Worm (Caenorhabditis elegans) whole organism, L4 larva: ENCODE results near the gene F53A3.1.

Experiments used
- D1046.2 ChIP-seq: fragments of 200-800 bp; sonication (Bioruptor generic); IDR thresholded peaks from 2 replicates; pipeline ENCODE4 v1.3.6; 2022; ENCODE audit warnings: missing genetic modification characterization, missing compliant biosample characterization
- F10B5.3 ChIP-seq: sonication (generic microtip); optimal IDR thresholded peaks from 2 replicates; lab custom pipeline; 2016; ENCODE audit warnings: mild to moderate bottlenecking, missing genetic modification characterization, missing compliant biosample characterization
- F44E2.7 ChIP-seq: fragments of 200-800 bp; sonication (Bioruptor generic); IDR thresholded peaks from 2 replicates; pipeline ENCODE4 v2.1.2; 2022; ENCODE audit warnings: missing genetic modification characterization, missing compliant biosample characterization
- Y5F2A.4 ChIP-seq: fragments of 200-800 bp; sonication (Bioruptor generic); optimal IDR thresholded peaks from 2 replicates; lab custom pipeline; 2018; ENCODE audit warnings: mild to moderate bottlenecking, missing genetic modification characterization, missing compliant biosample characterization
- ZK546.5 ChIP-seq, 2 experiments: sonication (generic microtip); optimal IDR thresholded peaks; 2 replicates each; lab custom pipeline; 2017; ENCODE audit warnings: missing biosample characterization in 2 of 2, missing genetic modification characterization in 2 of 2
- ama-1 ChIP-seq: fragments of 150-350 bp; optimal IDR thresholded peaks from 2 replicates; lab custom pipeline; 2014; ENCODE audit warnings: inconsistent platforms, mixed read lengths
- arid-1 ChIP-seq: fragments of 200-800 bp; sonication (Bioruptor generic); conservative IDR thresholded peaks from 2 replicates; pipeline ENCODE4 v1.3.6; 2022; ENCODE audit warnings: missing genetic modification reagents, missing genetic modification characterization, missing compliant biosample characterization
- ces-1 ChIP-seq: fragments of 150-350 bp; sonication (generic microtip); optimal IDR thresholded peaks from 4 replicates; lab custom pipeline; 2014; ENCODE audit warnings: missing biosample characterization, missing genetic modification reagents, missing genetic modification characterization
- daf-16 ChIP-seq, 3 experiments: sonication (generic microtip); optimal IDR thresholded peaks; 2 replicates each; lab custom pipeline; 2016 to 2017; ENCODE audit warnings: missing genetic modification characterization in 3 of 3, missing genetic modification reagents in 3 of 3, mild to moderate bottlenecking in 2 of 3, missing compliant biosample characterization in 2 of 3, missing biosample characterization in 1 of 3, moderate library complexity in 1 of 3
- dpl-1 ChIP-seq: fragments of 150-350 bp; optimal IDR thresholded peaks from 2 replicates; lab custom pipeline; 2014; ENCODE audit warnings: missing biosample characterization, missing genetic modification reagents, missing genetic modification characterization
- egl-27 ChIP-seq: sonication (generic microtip); optimal IDR thresholded peaks from 3 replicates; lab custom pipeline; 2017; ENCODE audit warnings: missing biosample characterization, missing genetic modification reagents, missing genetic modification characterization
- hif-1 ChIP-seq, 2 experiments: sonication (generic microtip); optimal IDR thresholded peaks; 2 replicates each; lab custom pipeline; 2016 to 2017; ENCODE audit warnings: missing compliant biosample characterization in 2 of 2, missing genetic modification characterization in 2 of 2, missing genetic modification reagents in 2 of 2, missing genotype in 2 of 2, mild to moderate bottlenecking in 1 of 2
- hlh-11 ChIP-seq: fragments of 200-800 bp; sonication (Bioruptor generic); optimal IDR thresholded peaks from 2 replicates; lab custom pipeline; 2018; ENCODE audit warnings: mild to moderate bottlenecking, missing genetic modification characterization, missing compliant biosample characterization
- hmg-1.1 ChIP-seq: fragments of 200-800 bp; sonication (Bioruptor generic); IDR thresholded peaks from 2 replicates; pipeline ENCODE4 v1.3.6; 2022; ENCODE audit warnings: missing genetic modification reagents, missing genetic modification characterization, missing compliant biosample characterization
- lin-38 ChIP-seq: fragments of 200-800 bp; sonication (Bioruptor generic); IDR thresholded peaks from 2 replicates; pipeline ENCODE4 v1.3.6; 2022; ENCODE audit warnings: missing genetic modification reagents, missing genetic modification characterization, missing compliant biosample characterization
- madf-5 ChIP-seq, 2 experiments: fragments of 200-800 bp; sonication (Bioruptor generic); IDR thresholded peaks; 2 replicates each; pipeline ENCODE4 v1.3.6; 2022; ENCODE audit warnings: missing compliant biosample characterization in 2 of 2, missing genetic modification characterization in 2 of 2
- madf-9 ChIP-seq: fragments of 200-800 bp; sonication (Bioruptor generic); conservative IDR thresholded peaks from 2 replicates; pipeline ENCODE4 v1.3.6; 2022; ENCODE audit warnings: missing genetic modification reagents, missing genetic modification characterization, missing compliant biosample characterization
- mdl-1 ChIP-seq, 2 experiments: fragments of 150-350 bp in 1 of 2; sonication (generic microtip) in 1 of 2; optimal IDR thresholded peaks; 2 replicates each; lab custom pipeline; 2014 to 2017; ENCODE audit warnings: missing biosample characterization in 2 of 2, missing genetic modification characterization in 2 of 2
- mdt-29 ChIP-seq: fragments of 200-800 bp; sonication (Bioruptor generic); IDR thresholded peaks from 2 replicates; pipeline ENCODE4 v1.3.6; 2022; ENCODE audit warnings: missing genetic modification reagents, missing genetic modification characterization, missing compliant biosample characterization
- mep-1 ChIP-seq: fragments of 150-350 bp; sonication (generic microtip); optimal IDR thresholded peaks from 3 replicates; lab custom pipeline; 2014; ENCODE audit warnings: missing biosample characterization, missing genetic modification characterization
- mes-2 ChIP-seq: sonication (generic microtip); optimal IDR thresholded peaks from 2 replicates; lab custom pipeline; 2016; ENCODE audit warnings: missing genotype, mild to moderate bottlenecking, missing genetic modification characterization, missing compliant biosample characterization; ENCODE audit not compliant: poor library complexity, severe bottlenecking
- mxl-3 ChIP-seq: fragments of 200-800 bp; sonication (Bioruptor generic); optimal IDR thresholded peaks from 2 replicates; lab custom pipeline; 2018; ENCODE audit warnings: mild to moderate bottlenecking, missing genetic modification characterization, missing compliant biosample characterization
- nhr-11 ChIP-seq: fragments of 150-350 bp; optimal IDR thresholded peaks from 2 replicates; lab custom pipeline; 2014; ENCODE audit warnings: missing biosample characterization, missing genetic modification characterization
- nhr-77 ChIP-seq: fragments of 150-350 bp; optimal IDR thresholded peaks from 2 replicates; lab custom pipeline; 2014; ENCODE audit warnings: missing biosample characterization, missing genetic modification characterization
- pqm-1 ChIP-seq: sonication (generic microtip); optimal IDR thresholded peaks from 2 replicates; lab custom pipeline; 2017; ENCODE audit warnings: missing biosample characterization, missing genetic modification characterization
- set-16 ChIP-seq: fragments of 200-800 bp; sonication (Bioruptor generic); IDR thresholded peaks from 2 replicates; pipeline ENCODE4 v1.3.6; 2022; ENCODE audit warnings: missing genetic modification reagents, missing genetic modification characterization, missing compliant biosample characterization
- tag-97 ChIP-seq: fragments of 200-800 bp; sonication (Bioruptor generic); IDR thresholded peaks from 2 replicates; pipeline ENCODE4 v1.3.6; 2022; ENCODE audit warnings: missing genetic modification characterization, missing compliant biosample characterization
- tra-1 ChIP-seq: fragments of 200-800 bp; sonication (Bioruptor generic); IDR thresholded peaks from 2 replicates; pipeline ENCODE4 v1.3.6; 2022; ENCODE audit warnings: missing genetic modification reagents, missing genetic modification characterization, missing compliant biosample characterization
- unc-62 ChIP-seq, 3 experiments: fragments of 150-350 bp in 1 of 3; sonication (generic microtip); optimal IDR thresholded peaks in 2 of 3; peaks in 1 of 3; 1 replicate in 1 of 3; 2 replicates in 2 of 3; lab custom pipeline; 2014 to 2017; ENCODE audit warnings: missing biosample characterization in 3 of 3, missing genetic modification characterization in 3 of 3, missing genetic modification reagents in 3 of 3, missing genotype in 1 of 3
- vab-7 ChIP-seq: fragments of 200-800 bp; sonication (Bioruptor generic); IDR thresholded peaks from 2 replicates; pipeline ENCODE4 v1.3.6; 2022; ENCODE audit warnings: missing genetic modification reagents, missing genetic modification characterization, missing compliant biosample characterization
- zfp-2 ChIP-seq: sonication (generic microtip); optimal IDR thresholded peaks from 2 replicates; lab custom pipeline; 2016; ENCODE audit warnings: mild to moderate bottlenecking, missing genetic modification characterization, missing compliant biosample characterization
- ztf-11 ChIP-seq: fragments of 150-350 bp; optimal IDR thresholded peaks from 2 replicates; lab custom pipeline; 2014; ENCODE audit warnings: missing biosample characterization, missing genetic modification characterization
- ztf-7 ChIP-seq: fragments of 150-350 bp; optimal IDR thresholded peaks from 2 replicates; lab custom pipeline; 2014; ENCODE audit warnings: missing biosample characterization, missing genetic modification characterization

F53A3.1 gene

DNA sequence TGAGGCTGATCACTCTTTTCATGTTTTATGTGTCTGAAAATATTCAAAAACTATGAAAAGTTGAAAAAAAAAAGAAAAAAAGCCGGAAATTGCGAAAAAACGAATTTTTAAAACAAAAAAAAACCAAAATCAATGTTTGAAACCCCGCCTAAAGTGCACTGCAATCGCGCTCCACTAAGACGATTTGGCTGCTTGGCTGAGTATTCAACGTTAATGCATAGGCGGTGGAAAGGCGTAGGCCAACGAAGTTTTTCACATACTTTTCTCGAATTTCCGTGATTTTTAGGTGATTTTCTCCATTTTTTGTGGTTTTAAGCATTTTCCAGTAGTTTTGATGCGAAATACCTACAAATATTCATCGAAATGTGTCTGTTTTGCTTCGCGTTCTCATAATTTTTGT, 6.8 kb upstream of the F53A3.1 start, which contains the start of the genes polh-1 and rps-22 (continued):
- no peak for TF ChIP-seq D1046.2
- no peak for TF ChIP-seq ces-1 (GFP tag; lab: Kevin White, UChicago)
- TF ChIP-seq mep-1 = peak; percentile 93
- peak; percentile 98 for TF ChIP-seq lin-38 (GFP tag; lab: Robert Waterston, UW)
- peak; percentile 67 for TF ChIP-seq ama-1 (lab: Kevin White, UChicago)
- peak; percentile 96 for TF ChIP-seq nhr-77 (tag; lab: Kevin White, UChicago)
- TF ChIP-seq ztf-11 (tag; lab: Kevin White, UChicago) = no peak
- no peak for TF ChIP-seq ztf-7
- TF ChIP-seq vab-7 (GFP tag; lab: Robert Waterston, UW) = peak; percentile 57; the same call in 1 of the 2 replicates
- peak; percentile 92 for TF ChIP-seq mes-2 (tag; lab: Kevin White, UChicago)
- peak in 1 of 2 experiments; percentile 61 for TF ChIP-seq hif-1 (tag; optimal IDR thresholded peaks at IDR 0.05; lab: Kevin White, UChicago)
- 0 out of 2 replicates have a peak, but pooled peaks have one; percentile 15 for TF ChIP-seq madf-9 (GFP tag; lab: Robert Waterston, UW)
- TF ChIP-seq mdl-1 (tag; optimal IDR thresholded peaks at IDR 0.05; lab: Kevin White, UChicago) = peak in 1 of 2 experiments; percentile 19
- peak in 1 of 2 experiments; percentile 31 for TF ChIP-seq ZK546.5 (tag; optimal IDR thresholded peaks at IDR 0.05; lab: Kevin White, UChicago)
- TF ChIP-seq F44E2.7 (GFP tag; lab: Robert Waterston, UW) = no peak
- peak; percentile 19 for TF ChIP-seq pqm-1 (tag; lab: Kevin White, UChicago)
- no peak for TF ChIP-seq egl-27 (tag; lab: Kevin White, UChicago)
- TF ChIP-seq madf-5 (GFP tag; IDR thresholded peaks at IDR 0.05; lab: Robert Waterston, UW) = no peak
- peak; percentile 98 for TF ChIP-seq dpl-1 (GFP tag; lab: Kevin White, UChicago)
- no peak for TF ChIP-seq tag-97 (GFP tag; lab: Robert Waterston, UW)
- TF ChIP-seq mxl-3 (GFP tag; lab: Kevin White, UChicago) = no peak
- peak; percentile 73 for TF ChIP-seq hlh-11 (tag; lab: Kevin White, UChicago)
- no peak for TF ChIP-seq Y5F2A.4
- no peak for TF ChIP-seq tra-1 (GFP tag; lab: Robert Waterston, UW)
- TF ChIP-seq arid-1 (GFP tag; lab: Robert Waterston, UW) = peak; percentile 67; the same call in 1 of the 2 replicates
- no peak for TF ChIP-seq zfp-2
- TF ChIP-seq, all 104 proteins: peak for 38

DNA sequence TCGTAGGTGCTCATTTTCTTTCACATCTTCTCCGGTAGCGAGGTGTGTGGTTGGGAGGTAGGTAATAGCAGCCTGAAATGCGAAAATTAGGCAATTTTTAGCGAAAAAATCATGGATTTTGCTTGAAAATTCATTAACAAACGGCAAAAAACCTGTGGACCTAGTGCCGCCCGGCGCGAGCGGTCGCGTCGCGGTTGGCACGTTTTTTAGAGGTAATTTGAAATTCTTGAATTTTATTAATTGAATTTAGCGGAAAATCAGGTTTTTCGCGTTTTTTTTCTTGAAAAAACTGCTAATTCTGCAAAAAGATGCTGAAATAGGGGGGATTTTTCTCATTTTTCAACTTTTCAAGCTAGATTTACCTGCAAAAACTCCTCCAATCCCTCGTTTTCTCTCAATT, 5.9 kb upstream of the F53A3.1 start:
- TF ChIP-seq unc-62 (GFP tag; optimal IDR thresholded peaks at IDR 0.05 in 1 of 2; lab: Kevin White, UChicago) (peak in 1 of 2 experiments; percentile 10), unc-62 (tag; optimal IDR thresholded peaks at IDR 0.05; lab: Kevin White, UChicago) (no peak), lin-38 (GFP tag; lab: Robert Waterston, UW) (0 out of 2 replicates have a peak, but pooled peaks have one; percentile 9), F44E2.7 (GFP tag; lab: Robert Waterston, UW) (no peak)

DNA sequence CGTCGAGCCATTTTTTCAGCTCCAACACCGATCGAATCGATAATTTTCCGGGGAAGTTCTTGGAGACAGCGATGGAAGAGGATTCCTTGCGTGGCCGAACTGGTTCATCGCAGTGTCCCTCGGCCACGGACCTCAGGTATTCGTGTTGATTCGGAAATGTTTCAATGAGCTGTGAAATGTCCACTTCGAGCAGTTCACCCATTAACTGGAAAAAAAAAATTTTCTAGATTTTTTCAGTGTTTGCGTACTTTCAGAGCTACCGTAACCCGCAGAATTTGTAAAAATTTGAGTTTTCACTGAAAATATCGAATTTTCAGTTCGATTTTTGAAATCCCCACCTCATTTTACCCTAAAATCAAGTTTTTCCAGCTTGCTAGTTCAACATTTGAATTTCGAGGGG, 4.4 kb upstream of the F53A3.1 start:
- TF ChIP-seq mdt-29 (GFP tag; lab: Robert Waterston, UW) (no peak), daf-16 (GFP tag; optimal IDR thresholded peaks at IDR 0.05; lab: Kevin White, UChicago) (no peak), daf-16 (tag; optimal IDR thresholded peaks at IDR 0.05; lab: Kevin White, UChicago) (no peak), set-16 (GFP tag; lab: Robert Waterston, UW) (peak; percentile 17; the same call in 1 of the 2 replicates), F10B5.3 (tag; lab: Kevin White, UChicago) (no peak)

DNA sequence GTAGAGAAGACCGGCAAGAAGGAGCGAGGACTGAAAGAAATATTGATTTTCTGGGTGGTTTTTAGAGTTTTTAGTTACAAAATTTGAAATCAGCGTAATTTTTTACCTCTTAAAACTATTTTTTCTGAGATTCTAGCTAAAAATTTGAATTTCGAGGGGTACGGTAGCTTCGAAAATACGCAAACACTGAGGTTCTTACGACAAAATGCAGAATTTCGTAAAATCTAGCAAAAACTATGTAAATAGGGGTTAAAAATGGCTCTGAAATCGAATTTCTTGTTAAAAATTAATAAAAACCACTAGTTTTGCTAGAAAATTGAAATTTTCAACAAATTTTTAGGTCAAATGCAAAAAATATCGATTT, 3.8 kb downstream of the F53A3.1 start:
- peak; percentile 22 for TF ChIP-seq nhr-11 (tag; lab: Kevin White, UChicago)
- no peak for TF ChIP-seq hmg-1.1 (GFP tag; lab: Robert Waterston, UW)
